Fruit fly (Drosophila melanogaster): Measurements from ENCODE around the gene Muc11A.

DNA sequence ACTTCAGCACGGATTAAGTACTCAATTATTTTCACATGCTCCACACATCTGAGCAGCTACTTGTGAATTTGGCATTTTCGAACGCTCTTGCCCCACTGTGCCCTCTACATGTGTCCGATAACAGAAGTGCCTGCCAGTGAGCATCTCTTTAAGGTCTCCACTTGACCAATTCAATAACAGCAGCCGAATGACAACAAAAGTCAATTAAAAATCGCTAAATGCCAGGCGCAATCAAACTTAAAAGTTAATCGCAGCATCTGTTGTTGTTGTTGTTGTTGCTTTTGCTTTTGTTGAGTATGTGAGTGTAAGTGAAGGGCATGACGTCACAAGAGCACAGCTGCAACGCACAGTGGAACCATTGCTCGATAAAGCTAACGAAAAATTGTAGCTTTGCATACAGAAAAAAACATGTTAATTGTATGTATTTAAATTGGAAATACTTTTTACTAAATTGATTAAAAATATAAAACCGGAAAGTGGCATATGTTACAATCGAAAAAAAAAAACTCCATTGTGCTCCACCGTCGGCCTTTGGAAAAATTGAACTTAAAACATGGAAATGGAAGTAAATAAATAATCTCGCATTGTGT is 44.7 kb upstream of the Muc11A start:
- TF ChIP-seq EcR (GFP tag; optimal IDR thresholded peaks at IDR 0.05) (peak; percentile 69), gl (tag; optimal IDR thresholded peaks at IDR 0.05) (peak; percentile 35), CG15710 (tag; optimal IDR thresholded peaks at IDR 0.05) (peak; percentile 45), CG10348 (GFP tag; IDR thresholded peaks at IDR 0.05) (no peak), CG14655 (GFP tag; optimal IDR thresholded peaks at IDR 0.05) (no peak), Pif1A (GFP tag; optimal IDR thresholded peaks at IDR 0.05) (peak; percentile 70), CG8159 (tag; optimal IDR thresholded peaks at IDR 0.05) (peak; percentile 64), Pif1B (GFP tag; optimal IDR thresholded peaks at IDR 0.05) (peak; percentile 77), CG8301 (tag; optimal IDR thresholded peaks at IDR 0.05) (peak; percentile 20), CG13204 (GFP tag; optimal IDR thresholded peaks at IDR 0.05) (no peak)
